Fruit fly (Drosophila melanogaster) whole organism, pupa: ENCODE results near the gene AOX4.

ENCODE experiments used
- CG10348 ChIP-seq: fragments of 200-800 bp; sonication (Bioruptor generic); IDR thresholded peaks from 2 replicates; pipeline ENCODE4 v1.3.6; 2022; ENCODE audit warnings: missing biosample characterization, missing genetic modification characterization
- CG15710 ChIP-seq: fragments of 200-800 bp; sonication (Bioruptor generic); optimal IDR thresholded peaks from 2 replicates; lab custom pipeline; 2018; ENCODE audit warnings: missing biosample characterization, mild to moderate bottlenecking, missing genetic modification characterization, moderate library complexity
- CG17806 ChIP-seq: fragments of 200-800 bp; sonication (Bioruptor generic); optimal IDR thresholded peaks from 2 replicates; lab custom pipeline; 2018; ENCODE audit warnings: missing biosample characterization, mild to moderate bottlenecking, missing genetic modification characterization, moderate library complexity
- CG34367 ChIP-seq: fragments of 200-800 bp; sonication (Bioruptor generic); optimal IDR thresholded peaks from 2 replicates; lab custom pipeline; 2018; ENCODE audit warnings: missing biosample characterization, mild to moderate bottlenecking, missing genetic modification characterization
- CG4496 ChIP-seq: fragments of 200-800 bp; sonication (Bioruptor generic); IDR thresholded peaks from 3 replicates; pipeline ENCODE4 v1.3.6; 2022; ENCODE audit warnings: missing biosample characterization, missing genetic modification characterization
- CG8301 ChIP-seq: fragments of 200-800 bp; sonication (Bioruptor generic); optimal IDR thresholded peaks from 2 replicates; lab custom pipeline; 2018; ENCODE audit warnings: missing biosample characterization, mild to moderate bottlenecking, missing genetic modification characterization
- D1 ChIP-seq: fragments of 200-800 bp; sonication (Bioruptor generic); optimal IDR thresholded peaks from 2 replicates; lab custom pipeline; 2018; ENCODE audit warnings: missing biosample characterization, mild to moderate bottlenecking, missing genetic modification characterization, moderate library complexity
- Ets98B ChIP-seq: fragments of 200-800 bp; sonication (Bioruptor generic); IDR thresholded peaks from 2 replicates; pipeline ENCODE4 v1.3.6; 2022; ENCODE audit warnings: missing biosample characterization, missing genetic modification characterization
- Pif1A ChIP-seq: fragments of 200-800 bp; sonication (Bioruptor generic); optimal IDR thresholded peaks from 3 replicates; lab custom pipeline; 2016; ENCODE audit warnings: missing biosample characterization, missing genetic modification characterization
- Snoo ChIP-seq: fragments of 200-800 bp; sonication (Bioruptor generic); optimal IDR thresholded peaks from 3 replicates; lab custom pipeline; 2017; ENCODE audit warnings: missing biosample characterization, mild to moderate bottlenecking, missing genetic modification characterization, inconsistent platforms
- fd96Ca ChIP-seq: fragments of 200-800 bp; sonication (Bioruptor generic); IDR thresholded peaks from 3 replicates; pipeline ENCODE4 v1.3.6; 2022; ENCODE audit warnings: missing biosample characterization, missing genetic modification characterization
- gl ChIP-seq: fragments of 200-800 bp; sonication (Bioruptor generic); optimal IDR thresholded peaks from 2 replicates; lab custom pipeline; 2018; ENCODE audit warnings: missing biosample characterization, mild to moderate bottlenecking, missing genetic modification characterization

DNA sequence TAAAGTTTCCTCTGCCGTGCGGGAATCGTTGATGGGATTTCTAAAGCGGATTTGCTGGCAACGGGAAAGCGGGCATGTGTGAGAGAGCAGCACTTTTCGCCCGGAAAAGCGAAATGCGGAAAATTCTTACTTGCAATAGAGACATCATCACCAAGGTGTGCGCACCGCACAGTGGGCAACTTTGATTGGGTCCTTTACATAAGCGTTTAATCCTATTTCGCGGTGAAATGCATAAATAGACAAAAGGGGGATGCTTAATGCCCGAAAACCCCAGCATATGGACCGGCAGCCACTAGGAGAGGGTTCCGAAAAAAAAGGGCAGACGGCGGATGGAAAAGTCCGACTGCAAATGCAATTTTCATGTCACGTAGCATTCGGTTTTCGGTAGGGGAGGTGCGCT lies 47.5 kb upstream of the AOX4 start:
- TF ChIP-seq CG15710 (no peak), CG10348 (no peak), CG17806 (tag; lab: Kevin White, UChicago) (no peak), CG8301 (tag; lab: Kevin White, UChicago) (no peak), fd96Ca (GFP tag; lab: Robert Waterston, UW) (no peak), Pif1A (no peak), Snoo (tag; lab: Kevin White, UChicago) (no peak), Ets98B (no peak), CG34367 (tag; lab: Kevin White, UChicago) (no peak), gl (tag; lab: Kevin White, UChicago) (no peak), CG4496 (GFP tag; lab: Robert Waterston, UW) (no peak), D1 (no peak)
